Worm (Caenorhabditis elegans) whole organism, young adult: ENCODE data around the gene str-220.

Experiments
- B0019.2 ChIP-seq: fragments of 200-800 bp; sonication (Bioruptor generic); conservative IDR thresholded peaks from 2 replicates; pipeline ENCODE4 v1.3.6; 2022; ENCODE audit warnings: missing genetic modification reagents, missing genetic modification characterization, missing compliant biosample characterization
- F23B12.7 ChIP-seq: sonication (generic microtip); optimal IDR thresholded peaks from 2 replicates; lab custom pipeline; 2017; ENCODE audit warnings: missing genetic modification characterization, mild to moderate bottlenecking, missing compliant biosample characterization, antibody characterized with exemption, moderate library complexity; ENCODE audit not compliant: insufficient read depth
- F39B2.1 ChIP-seq: fragments of 200-800 bp; sonication (Bioruptor generic); IDR thresholded peaks from 2 replicates; pipeline ENCODE4 v1.3.6; 2022; ENCODE audit warnings: missing genetic modification reagents, missing genetic modification characterization, missing compliant biosample characterization
- T26A5.8 ChIP-seq: sonication (generic microtip); optimal IDR thresholded peaks from 2 replicates; lab custom pipeline; 2016; ENCODE audit warnings: missing genetic modification characterization, missing compliant biosample characterization
- Y67H2A.10 ChIP-seq: fragments of 200-800 bp; sonication (Bioruptor generic); conservative IDR thresholded peaks from 2 replicates; pipeline ENCODE4 v1.3.6; 2022; ENCODE audit warnings: missing genetic modification reagents, missing genetic modification characterization, missing compliant biosample characterization
- Y95B8A.8 ChIP-seq: fragments of 200-800 bp; sonication (Bioruptor generic); IDR thresholded peaks from 2 replicates; pipeline ENCODE4 v1.3.6; 2022; ENCODE audit warnings: missing genetic modification reagents, missing genetic modification characterization, missing compliant biosample characterization
- akir-1 ChIP-seq: fragments of 200-800 bp; sonication (Bioruptor generic); optimal IDR thresholded peaks from 2 replicates; lab custom pipeline; 2018; ENCODE audit warnings: mild to moderate bottlenecking, missing genetic modification characterization, moderate library complexity, missing compliant biosample characterization
- aptf-2 ChIP-seq: fragments of 200-800 bp; sonication (Bioruptor generic); conservative IDR thresholded peaks from 2 replicates; pipeline ENCODE4 v1.3.6; 2022; ENCODE audit warnings: missing genetic modification reagents, missing genetic modification characterization, missing compliant biosample characterization
- atf-7 ChIP-seq: sonication (generic microtip); optimal IDR thresholded peaks from 2 replicates; lab custom pipeline; 2017; ENCODE audit warnings: mild to moderate bottlenecking, missing genetic modification characterization, missing compliant biosample characterization
- ccch-3 ChIP-seq: fragments of 200-800 bp; sonication (Bioruptor generic); optimal IDR thresholded peaks from 2 replicates; lab custom pipeline; 2018; ENCODE audit warnings: mild to moderate bottlenecking, missing genetic modification characterization, missing compliant biosample characterization
- ceh-91 ChIP-seq: fragments of 200-800 bp; sonication (Bioruptor generic); IDR thresholded peaks from 2 replicates; pipeline ENCODE4 v1.3.6; 2022; ENCODE audit warnings: missing genetic modification reagents, missing genetic modification characterization, missing compliant biosample characterization
- die-1 ChIP-seq: sonication (generic microtip); optimal IDR thresholded peaks from 2 replicates; lab custom pipeline; 2016; ENCODE audit warnings: missing genotype, mild to moderate bottlenecking, missing genetic modification characterization, missing compliant biosample characterization
- efl-1 ChIP-seq: fragments of 150-350 bp; optimal IDR thresholded peaks from 2 replicates; lab custom pipeline; 2014; ENCODE audit warnings: missing biosample characterization, missing genetic modification reagents, missing genetic modification characterization
- egl-18 ChIP-seq: fragments of 200-800 bp; sonication (Bioruptor generic); IDR thresholded peaks from 2 replicates; pipeline ENCODE4 v1.3.6; 2022; ENCODE audit warnings: missing genetic modification reagents, missing genetic modification characterization, missing compliant biosample characterization
- hmg-1.2 ChIP-seq: fragments of 200-800 bp; sonication (Bioruptor generic); IDR thresholded peaks from 2 replicates; pipeline ENCODE4 v1.3.6; 2022; ENCODE audit warnings: missing genetic modification reagents, missing genetic modification characterization, missing compliant biosample characterization
- hmg-20 ChIP-seq: fragments of 200-800 bp; sonication (Bioruptor generic); IDR thresholded peaks from 2 replicates; pipeline ENCODE4 v1.3.6; 2022; ENCODE audit warnings: missing genetic modification reagents, missing genetic modification characterization, missing compliant biosample characterization
- hrde-1 ChIP-seq: sonication (generic microtip); optimal IDR thresholded peaks from 2 replicates; lab custom pipeline; 2016; ENCODE audit warnings: missing genetic modification characterization, mild to moderate bottlenecking, missing compliant biosample characterization, moderate library complexity, missing genotype, missing genetic modification reagents, borderline replicate concordance
- hsf-1 ChIP-seq: fragments of 200-800 bp; sonication (Bioruptor generic); IDR thresholded peaks from 2 replicates; pipeline ENCODE4 v1.3.6; 2022; ENCODE audit warnings: missing genetic modification reagents, missing genetic modification characterization, missing compliant biosample characterization
- let-526 ChIP-seq: fragments of 200-800 bp; sonication (Bioruptor generic); IDR thresholded peaks from 2 replicates; pipeline ENCODE4 v1.3.6; 2022; ENCODE audit warnings: missing genetic modification reagents, missing genetic modification characterization, missing compliant biosample characterization
- lin-40 ChIP-seq: sonication (generic microtip); optimal IDR thresholded peaks from 2 replicates; lab custom pipeline; 2016; ENCODE audit warnings: missing genetic modification characterization, mild to moderate bottlenecking, missing compliant biosample characterization, missing genotype, missing genetic modification reagents
- madf-10 ChIP-seq: sonication (generic microtip); optimal IDR thresholded peaks from 2 replicates; lab custom pipeline; 2016; ENCODE audit warnings: mild to moderate bottlenecking, missing genetic modification characterization, missing compliant biosample characterization
- madf-6 ChIP-seq: fragments of 200-800 bp; sonication (Bioruptor generic); IDR thresholded peaks from 2 replicates; pipeline ENCODE4 v1.3.6; 2022; ENCODE audit warnings: missing genetic modification reagents, missing genetic modification characterization, missing compliant biosample characterization
- madf-8 ChIP-seq: fragments of 200-800 bp; sonication (Bioruptor generic); conservative IDR thresholded peaks from 2 replicates; pipeline ENCODE4 v1.3.6; 2022; ENCODE audit warnings: missing genetic modification reagents, missing genetic modification characterization, missing compliant biosample characterization
- mcd-1 ChIP-seq: fragments of 200-800 bp; sonication (Bioruptor generic); IDR thresholded peaks from 2 replicates; pipeline ENCODE4 v1.3.6; 2022; ENCODE audit warnings: missing genetic modification reagents, missing genetic modification characterization, missing compliant biosample characterization
- mel-28 ChIP-seq: sonication (generic microtip); optimal IDR thresholded peaks from 2 replicates; lab custom pipeline; 2016; ENCODE audit warnings: borderline replicate concordance, mild to moderate bottlenecking, missing genetic modification characterization, missing compliant biosample characterization
- mxl-1 ChIP-seq: sonication (generic microtip); optimal IDR thresholded peaks from 2 replicates; lab custom pipeline; 2016; ENCODE audit warnings: missing genetic modification characterization, missing compliant biosample characterization
- nfya-2 ChIP-seq: fragments of 200-800 bp; sonication (Bioruptor generic); IDR thresholded peaks from 2 replicates; pipeline ENCODE4 v1.3.6; 2022; ENCODE audit warnings: missing genetic modification reagents, missing genetic modification characterization, missing compliant biosample characterization
- nfyb-1 ChIP-seq: fragments of 200-800 bp; sonication (Bioruptor generic); IDR thresholded peaks from 2 replicates; pipeline ENCODE4 v1.3.6; 2022; ENCODE audit warnings: missing genetic modification reagents, missing genetic modification characterization, missing compliant biosample characterization
- nhr-90 ChIP-seq: sonication (generic microtip); optimal IDR thresholded peaks from 2 replicates; lab custom pipeline; 2016; ENCODE audit warnings: missing genotype, mild to moderate bottlenecking, missing genetic modification characterization, missing compliant biosample characterization
- rcor-1 ChIP-seq: fragments of 200-800 bp; sonication (Bioruptor generic); IDR thresholded peaks from 2 replicates; pipeline ENCODE4 v1.3.6; 2022; ENCODE audit warnings: missing genetic modification reagents, missing genetic modification characterization, missing compliant biosample characterization
- rec-8 ChIP-seq, 2 experiments: sonication (generic microtip); optimal IDR thresholded peaks; 2 replicates each; lab custom pipeline; 2016; ENCODE audit warnings: mild to moderate bottlenecking in 2 of 2, missing genetic modification characterization in 2 of 2, missing genetic modification reagents in 2 of 2, missing genotype in 2 of 2, missing biosample characterization in 1 of 2, missing compliant biosample characterization in 1 of 2, moderate library complexity in 1 of 2
- repo-1 ChIP-seq: sonication (generic microtip); optimal IDR thresholded peaks from 2 replicates; lab custom pipeline; 2017; ENCODE audit warnings: mild to moderate bottlenecking, missing genetic modification characterization, missing compliant biosample characterization
- rpc-1 ChIP-seq, 2 experiments: fragments of 150-350 bp in 1 of 2; sonication (generic microtip) in 1 of 2; optimal IDR thresholded peaks; 2 replicates each; lab custom pipeline; 2014 to 2018; ENCODE audit warnings: missing biosample characterization in 1 of 2, missing genetic modification characterization in 1 of 2, missing genetic modification reagents in 1 of 2, missing genotype in 1 of 2
- snpc-3.4 ChIP-seq: sonication (generic microtip); optimal IDR thresholded peaks from 2 replicates; lab custom pipeline; 2017; ENCODE audit warnings: missing genetic modification characterization, mild to moderate bottlenecking, missing compliant biosample characterization, antibody characterized with exemption, moderate library complexity, missing genotype, missing genetic modification reagents
- somi-1 ChIP-seq: fragments of 200-800 bp; sonication (Bioruptor generic); optimal IDR thresholded peaks from 2 replicates; lab custom pipeline; 2018; ENCODE audit warnings: mild to moderate bottlenecking, missing genetic modification characterization, missing compliant biosample characterization
- sptf-2 ChIP-seq: fragments of 200-800 bp; sonication (Bioruptor generic); optimal IDR thresholded peaks from 2 replicates; lab custom pipeline; 2018; ENCODE audit warnings: mild to moderate bottlenecking, missing genetic modification characterization, missing compliant biosample characterization
- tlf-1 ChIP-seq: fragments of 200-800 bp; sonication (Bioruptor generic); optimal IDR thresholded peaks from 2 replicates; lab custom pipeline; 2018; ENCODE audit warnings: mild to moderate bottlenecking, missing genetic modification characterization, missing compliant biosample characterization
- unc-130 ChIP-seq: sonication (generic microtip); optimal IDR thresholded peaks from 2 replicates; lab custom pipeline; 2016; ENCODE audit warnings: missing genetic modification reagents, missing genetic modification characterization, missing compliant biosample characterization
- unc-62 ChIP-seq: fragments of 150-350 bp; optimal IDR thresholded peaks from 2 replicates; lab custom pipeline; 2014; ENCODE audit warnings: missing biosample characterization, missing genetic modification reagents, missing genetic modification characterization
- xnd-1 ChIP-seq: sonication (generic microtip); optimal IDR thresholded peaks from 2 replicates; lab custom pipeline; 2016; ENCODE audit warnings: missing genotype, missing genetic modification reagents, missing genetic modification characterization, missing compliant biosample characterization
- ztf-25 ChIP-seq: fragments of 200-800 bp; sonication (Bioruptor generic); IDR thresholded peaks from 2 replicates; pipeline ENCODE4 v1.3.6; 2022; ENCODE audit warnings: missing genetic modification reagents, missing genetic modification characterization, missing compliant biosample characterization

str-220 gene

ce11 chrIV:7211313-7211712 is 40.2 kb upstream of the str-220 start:
- TF ChIP-seq hmg-1.2 (GFP tag; lab: Robert Waterston, UW) = peak; percentile 38; the same call in 1 of the 2 replicates
- peak; percentile 67 for TF ChIP-seq madf-8
- TF ChIP-seq lin-40 (tag; lab: Kevin White, UChicago) = no peak
- TF ChIP-seq ceh-91 (GFP tag; lab: Robert Waterston, UW) = 0 out of 2 replicates have a peak, but pooled peaks have one; percentile 16
- TF ChIP-seq egl-18 (GFP tag; lab: Robert Waterston, UW) = no peak
- TF ChIP-seq T26A5.8 = no peak
- TF ChIP-seq mel-28 (tag; lab: Kevin White, UChicago) = no peak
- TF ChIP-seq die-1 (tag; lab: Kevin White, UChicago) = peak; percentile 5
- TF ChIP-seq aptf-2 = peak; percentile 83
- peak; percentile 42 for TF ChIP-seq xnd-1
- TF ChIP-seq madf-6 (GFP tag; lab: Robert Waterston, UW) = peak; percentile 90
- TF ChIP-seq efl-1 = peak; percentile 81

ce11 chrIV:7208961-7209360 is 37.8 kb upstream of the str-220 start:
- TF ChIP-seq ztf-25 (GFP tag; lab: Robert Waterston, UW) (no peak), hsf-1 (GFP tag; lab: Robert Waterston, UW) (no peak), snpc-3.4 (tag; lab: Kevin White, UChicago) (no peak), mxl-1 (tag; lab: Kevin White, UChicago) (no peak), B0019.2 (GFP tag; lab: Robert Waterston, UW) (no peak), mcd-1 (no peak), atf-7 (tag; lab: Kevin White, UChicago) (no peak), hrde-1 (no peak), nhr-90 (tag; lab: Kevin White, UChicago) (no peak), unc-130 (GFP tag; lab: Kevin White, UChicago) (no peak), akir-1 (GFP tag; lab: Kevin White, UChicago) (no peak)
- TF ChIP-seq, all 124 proteins: peak for 0

- TF ChIP-seq sptf-2 (GFP tag; lab: Kevin White, UChicago) = no peak
- no peak for TF ChIP-seq nfyb-1 (GFP tag; lab: Robert Waterston, UW)
- no peak for TF ChIP-seq Y95B8A.8 (GFP tag; lab: Robert Waterston, UW)
- no peak for TF ChIP-seq madf-10
- TF ChIP-seq repo-1 (tag; lab: Kevin White, UChicago) = no peak
- TF ChIP-seq ccch-3 = no peak
- TF ChIP-seq tlf-1 = no peak
- TF ChIP-seq rcor-1 (GFP tag; lab: Robert Waterston, UW) = no peak
- TF ChIP-seq Y67H2A.10 (GFP tag; lab: Robert Waterston, UW) = no peak
- no peak for TF ChIP-seq rec-8 (tag; optimal IDR thresholded peaks at IDR 0.05; lab: Kevin White, UChicago)
- TF ChIP-seq hmg-20 = no peak
- no peak for TF ChIP-seq rpc-1 (optimal IDR thresholded peaks at IDR 0.05; lab: Kevin White, UChicago)
- TF ChIP-seq rpc-1 (tag; optimal IDR thresholded peaks at IDR 0.05; lab: Kevin White, UChicago) = no peak
- TF ChIP-seq unc-62 (GFP tag; lab: Kevin White, UChicago) = no peak
- TF ChIP-seq F23B12.7 = no peak
- TF ChIP-seq akir-1 (GFP tag; lab: Kevin White, UChicago) = no peak
- no peak for TF ChIP-seq F39B2.1 (GFP tag; lab: Robert Waterston, UW)
- no peak for TF ChIP-seq let-526 (GFP tag; lab: Robert Waterston, UW)
- no peak for TF ChIP-seq nfya-2 (GFP tag; lab: Robert Waterston, UW)
- TF ChIP-seq somi-1 (GFP tag; lab: Kevin White, UChicago) = no peak
Measured at ce11 chrIV:7205969-7206368, 34.8 kb upstream of the str-220 start, which contains the start of gene kcc-1. kcc-1 (plus strand) TSS chrIV:7206269.
